Worm (Caenorhabditis elegans): Measurements from ENCODE around the gene gst-32.

gst-32 gene

DNA sequence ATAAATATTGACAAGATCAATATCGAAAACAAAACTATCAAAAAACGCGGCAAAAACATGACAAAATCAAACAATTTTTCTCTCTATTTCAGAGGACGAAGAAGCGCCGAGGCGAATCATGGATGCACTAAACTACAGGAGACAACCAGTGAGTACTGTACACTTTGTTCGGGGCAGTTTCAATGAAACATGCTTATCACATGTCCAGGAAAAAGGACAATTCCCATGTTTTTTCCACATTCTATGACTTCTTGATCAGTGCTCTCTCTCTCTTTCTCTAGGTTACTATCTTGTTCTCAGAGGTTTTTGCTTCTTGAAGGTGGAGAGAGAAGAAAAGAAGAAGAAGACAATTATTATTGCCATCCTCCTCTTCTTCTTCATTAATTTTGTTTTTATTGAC, 19.1 kb upstream of the gst-32 start (continued):
- TF ChIP-seq Y79H2A.3 (GFP tag; conservative IDR thresholded peaks at IDR 0.05) (no peak), cebp-2 (GFP tag; IDR thresholded peaks at IDR 0.05) (no peak), D2030.7 (GFP tag; IDR thresholded peaks at IDR 0.05) (no peak), akir-1 (GFP tag; optimal IDR thresholded peaks at IDR 0.05) (no peak), hmg-1.2 (GFP tag; IDR thresholded peaks at IDR 0.05) (no peak), lsl-1 (GFP tag; optimal IDR thresholded peaks at IDR 0.05) (no peak), attf-5 (GFP tag; optimal IDR thresholded peaks at IDR 0.05) (peak; percentile 37), egrh-3 (GFP tag; IDR thresholded peaks at IDR 0.05) (no peak), ztf-18 (tag; optimal IDR thresholded peaks at IDR 0.05) (no peak), cebp-1 (GFP tag; IDR thresholded peaks at IDR 0.05) (no peak), cebp-1 (tag; optimal IDR thresholded peaks at IDR 0.05) (peak; percentile 23), zim-3 (tag; optimal IDR thresholded peaks at IDR 0.05) (no peak), mel-28 (tag; optimal IDR thresholded peaks at IDR 0.05; ENCODE audit: borderline replicate concordance) (no peak), rec-8 (tag; optimal IDR thresholded peaks at IDR 0.05) (no peak)

DNA sequence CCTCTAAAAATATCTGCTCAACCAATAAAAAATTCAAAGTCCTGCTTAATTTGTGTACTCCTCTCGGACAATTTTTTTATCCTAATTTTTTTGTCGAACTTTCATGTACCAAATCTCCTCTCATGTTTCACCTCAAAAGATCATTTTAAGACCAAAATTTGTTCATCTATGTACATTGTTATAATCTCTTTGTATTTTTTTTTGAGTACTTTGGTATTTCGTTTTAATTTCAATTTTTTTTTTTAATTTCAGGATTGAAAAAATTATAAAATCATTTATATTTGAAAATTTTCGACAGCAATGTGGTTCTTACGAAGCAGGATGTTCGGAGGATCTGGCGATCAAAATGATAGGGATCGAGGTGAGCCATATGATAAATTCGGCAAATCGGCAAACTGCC, 18.0 kb upstream of the gst-32 start, which contains the start of gene spsb-1:
Gene spsb-1, plus strand, starts transcription at position 301 of the 400 bp plus-strand sequence.
- no peak for TF ChIP-seq F57C9.4 (tag; optimal IDR thresholded peaks at IDR 0.05)
- TF ChIP-seq hmg-20 (GFP tag; IDR thresholded peaks at IDR 0.05) = no peak
- TF ChIP-seq B0336.3 (GFP tag; IDR thresholded peaks at IDR 0.05) = no peak
- TF ChIP-seq akir-1 (GFP tag; optimal IDR thresholded peaks at IDR 0.05) = no peak
- no peak for TF ChIP-seq ekl-4 (GFP tag; IDR thresholded peaks at IDR 0.05)
- no peak for TF ChIP-seq tbx-9 (tag; optimal IDR thresholded peaks at IDR 0.05; ENCODE audit: borderline replicate concordance)
- TF ChIP-seq aptf-2 (GFP tag; conservative IDR thresholded peaks at IDR 0.05) = no peak
- TF ChIP-seq F37B4.10 (GFP tag; IDR thresholded peaks at IDR 0.05) = no peak
- no peak for TF ChIP-seq sptf-2 (GFP tag; optimal IDR thresholded peaks at IDR 0.05)
- TF ChIP-seq somi-1 (GFP tag; optimal IDR thresholded peaks at IDR 0.05) = no peak
- TF ChIP-seq cebp-1 (GFP tag; IDR thresholded peaks at IDR 0.05) = no peak
- no peak for TF ChIP-seq cebp-1 (tag; optimal IDR thresholded peaks at IDR 0.05)
- no peak for TF ChIP-seq unc-130 (GFP tag; optimal IDR thresholded peaks at IDR 0.05)
- TF ChIP-seq dox-1 (GFP tag; IDR thresholded peaks at IDR 0.05) = no peak
- no peak for TF ChIP-seq K11D2.4 (GFP tag; IDR thresholded peaks at IDR 0.05)
- no peak for TF ChIP-seq ceh-91 (GFP tag; IDR thresholded peaks at IDR 0.05)
- TF ChIP-seq ceh-40 (GFP tag; IDR thresholded peaks at IDR 0.05) = no peak

DNA sequence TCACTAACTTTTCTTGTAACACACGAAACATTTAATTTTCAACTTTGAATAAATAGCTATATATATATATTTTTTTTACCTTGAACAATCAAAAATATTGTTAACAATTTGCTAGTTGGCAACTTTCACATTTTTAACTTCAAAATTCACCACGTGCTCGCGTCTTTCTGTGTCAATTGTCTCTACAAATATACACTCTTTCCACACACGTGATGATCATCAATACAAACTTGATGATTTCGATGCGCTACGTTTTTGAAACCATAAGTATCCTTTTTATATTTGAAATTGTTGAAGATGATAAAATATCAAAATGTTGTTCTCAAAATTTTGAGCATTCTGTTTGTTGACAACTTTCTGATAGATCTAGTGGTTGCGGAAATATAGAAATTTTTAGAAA, 17.0 kb upstream of the gst-32 start:
- no peak for TF ChIP-seq zim-3 (tag; optimal IDR thresholded peaks at IDR 0.05)
- TF ChIP-seq egl-44 (GFP tag; IDR thresholded peaks at IDR 0.05) = no peak

DNA sequence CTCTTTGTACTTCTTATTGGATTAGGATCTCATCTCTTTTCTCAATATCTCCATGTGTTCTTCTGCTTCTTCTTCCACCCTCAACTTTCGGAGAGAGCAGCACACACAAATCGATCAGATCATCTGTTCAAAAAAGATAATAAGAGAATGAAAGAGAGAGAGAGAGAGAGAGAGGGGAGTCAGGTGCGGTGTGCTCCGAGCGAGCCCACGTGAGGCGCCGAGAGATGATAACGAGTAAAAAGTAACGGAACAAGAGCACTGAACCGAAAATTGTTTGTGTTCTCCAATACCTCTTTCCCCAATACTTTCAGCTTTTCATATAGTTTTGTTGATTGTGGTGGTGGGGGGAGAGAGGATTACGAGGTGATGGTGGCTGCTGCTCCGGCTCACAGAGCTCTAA, 15.6 kb upstream of the gst-32 start:
- peak; percentile 37; the same call in 1 of the 2 replicates for TF ChIP-seq dox-1 (GFP tag; IDR thresholded peaks at IDR 0.05)
- peak; percentile 32 for TF ChIP-seq K12H6.12 (tag; optimal IDR thresholded peaks at IDR 0.05)
- peak; percentile 43 for TF ChIP-seq attf-5 (GFP tag; optimal IDR thresholded peaks at IDR 0.05)
- peak; percentile 57 for TF ChIP-seq zfh-2 (GFP tag; conservative IDR thresholded peaks at IDR 0.05)
- peak; percentile 32; the same call in 1 of the 2 replicates for TF ChIP-seq egrh-3 (GFP tag; IDR thresholded peaks at IDR 0.05)
- TF ChIP-seq B0035.1 (tag; optimal IDR thresholded peaks at IDR 0.05) = no peak
- TF ChIP-seq Y67H2A.10 (GFP tag; conservative IDR thresholded peaks at IDR 0.05) = no peak
- peak; percentile 86 for TF ChIP-seq nhr-80 (tag; optimal IDR thresholded peaks at IDR 0.05)
- peak; percentile 5; the same call in 1 of the 2 replicates for TF ChIP-seq mcd-1 (GFP tag; IDR thresholded peaks at IDR 0.05)
- peak; percentile 27; the same call in 1 of the 2 replicates for TF ChIP-seq hmg-1.2 (GFP tag; IDR thresholded peaks at IDR 0.05)
- peak; percentile 26 for TF ChIP-seq ztf-22 (GFP tag; optimal IDR thresholded peaks at IDR 0.05)
- no peak for TF ChIP-seq cebp-1 (GFP tag; IDR thresholded peaks at IDR 0.05)
- TF ChIP-seq cebp-1 (tag; optimal IDR thresholded peaks at IDR 0.05) = peak; percentile 46
- no peak for TF ChIP-seq lsl-1 (GFP tag; optimal IDR thresholded peaks at IDR 0.05)
- no peak for TF ChIP-seq nhr-179 (tag; optimal IDR thresholded peaks at IDR 0.05)

All from whole organism, young adult.